Fruit fly (Drosophila melanogaster): ENCODE measurements around the gene oaf.

oaf gene

DNA sequence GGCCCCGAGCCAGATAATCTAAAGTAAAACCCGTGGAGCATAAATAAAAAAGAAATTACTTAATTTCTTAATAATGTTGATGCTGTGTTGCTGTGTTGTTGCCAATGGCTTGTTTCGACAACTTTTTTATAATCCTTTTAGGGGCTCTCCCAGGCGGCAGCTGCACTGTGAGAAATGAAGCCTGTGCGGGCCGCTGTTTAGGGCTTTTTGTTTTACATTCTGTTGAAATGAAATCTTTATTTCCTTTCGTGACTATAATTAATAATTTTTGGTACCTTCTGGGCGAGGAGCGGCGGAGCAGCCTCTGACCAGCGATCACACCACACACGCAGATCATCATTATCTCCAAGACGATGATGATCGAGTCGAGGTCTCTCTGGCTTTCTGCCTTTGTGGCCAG, 22.2 kb upstream of the oaf start:
- TF ChIP-seq Pif1A (GFP tag; optimal IDR thresholded peaks at IDR 0.05) = no peak
- TF ChIP-seq CG13204 (GFP tag; optimal IDR thresholded peaks at IDR 0.05) = no peak
- no peak for TF ChIP-seq fd96Ca (GFP tag; IDR thresholded peaks at IDR 0.05)
- no peak for TF ChIP-seq gl (tag; optimal IDR thresholded peaks at IDR 0.05)
- TF ChIP-seq CG17806 (tag; optimal IDR thresholded peaks at IDR 0.05) = no peak
- no peak for TF ChIP-seq CG14655 (GFP tag; optimal IDR thresholded peaks at IDR 0.05)
- no peak for TF ChIP-seq CG34367 (tag; optimal IDR thresholded peaks at IDR 0.05)
- no peak for TF ChIP-seq CG8301 (tag; optimal IDR thresholded peaks at IDR 0.05)
- no peak for TF ChIP-seq rn (GFP tag; IDR thresholded peaks at IDR 0.05)
- TF ChIP-seq Ets98B (GFP tag; IDR thresholded peaks at IDR 0.05) = no peak
- TF ChIP-seq CG8159 (tag; optimal IDR thresholded peaks at IDR 0.05) = no peak
- no peak for TF ChIP-seq CG32121 (GFP tag; IDR thresholded peaks at IDR 0.05)

DNA sequence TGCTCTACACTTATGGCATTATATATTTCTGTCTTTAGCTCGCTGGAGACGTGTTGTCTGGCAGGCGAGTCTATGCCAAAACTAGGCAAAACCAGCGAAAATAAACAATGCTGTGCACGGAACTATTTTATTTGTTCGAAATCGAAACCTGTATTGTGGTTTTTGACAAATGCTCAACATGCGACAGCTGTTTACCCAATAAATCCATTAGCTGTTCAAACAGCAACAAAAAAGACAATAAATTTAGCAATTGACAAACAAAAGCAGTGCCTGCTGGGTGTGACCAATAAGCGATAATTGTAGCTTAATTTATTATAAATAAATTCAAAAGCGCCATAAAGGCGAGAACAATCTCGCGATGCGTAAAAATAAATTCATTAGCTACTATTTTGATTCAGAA, 20.0 kb upstream of the oaf start:
- TF ChIP-seq Snoo (tag; optimal IDR thresholded peaks at IDR 0.05) = no peak
- no peak for TF ChIP-seq CG4496 (GFP tag; IDR thresholded peaks at IDR 0.05)
- TF ChIP-seq rn (GFP tag; IDR thresholded peaks at IDR 0.05) = no peak
- TF ChIP-seq fd96Ca (GFP tag; IDR thresholded peaks at IDR 0.05) = no peak
- TF ChIP-seq CG14655 (GFP tag; optimal IDR thresholded peaks at IDR 0.05) = no peak
- TF ChIP-seq CG34367 (tag; optimal IDR thresholded peaks at IDR 0.05) = no peak
- no peak for TF ChIP-seq CG13204 (GFP tag; optimal IDR thresholded peaks at IDR 0.05)
- TF ChIP-seq Pif1A (GFP tag; optimal IDR thresholded peaks at IDR 0.05) = no peak
- no peak for TF ChIP-seq D1 (tag; optimal IDR thresholded peaks at IDR 0.05)
- no peak for TF ChIP-seq CG8301 (tag; optimal IDR thresholded peaks at IDR 0.05)
- TF ChIP-seq CG8159 (tag; optimal IDR thresholded peaks at IDR 0.05) = no peak
- TF ChIP-seq CG32121 (GFP tag; IDR thresholded peaks at IDR 0.05) = no peak
- no peak for TF ChIP-seq CG12605 (GFP tag; IDR thresholded peaks at IDR 0.05)
- TF ChIP-seq CG15710 (tag; optimal IDR thresholded peaks at IDR 0.05) = no peak

DNA sequence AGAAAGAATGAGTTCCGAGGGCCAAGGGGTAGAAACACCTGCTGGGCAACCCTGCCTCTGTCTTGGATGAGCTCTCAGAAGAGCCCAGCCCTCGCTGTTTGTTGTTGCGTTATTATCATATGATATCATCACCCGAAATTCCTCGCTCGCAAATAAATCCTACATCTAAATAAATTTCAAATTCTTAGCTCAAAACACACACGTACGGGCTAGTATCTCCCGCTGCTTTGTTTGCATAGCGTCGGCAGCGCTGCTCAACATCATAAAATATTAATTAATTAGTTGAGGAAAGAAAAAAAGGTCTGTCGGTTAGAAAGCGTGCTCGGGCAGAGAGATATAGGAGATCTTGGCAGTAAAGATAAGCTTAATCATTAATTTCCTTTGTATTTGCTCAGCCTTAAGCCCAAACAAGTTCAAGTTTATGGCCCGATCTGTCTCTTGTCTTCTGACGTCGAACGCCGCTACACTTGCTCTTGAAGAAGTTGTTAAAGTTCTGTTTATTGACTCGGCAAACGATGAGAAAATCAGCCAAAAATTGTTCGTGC, 18.8 kb upstream of the oaf start:
- TF ChIP-seq CG17806 (tag; optimal IDR thresholded peaks at IDR 0.05) (no peak), Ets98B (GFP tag; IDR thresholded peaks at IDR 0.05) (no peak), Pif1B (GFP tag; optimal IDR thresholded peaks at IDR 0.05) (no peak), Pif1A (GFP tag; optimal IDR thresholded peaks at IDR 0.05) (no peak), D1 (tag; optimal IDR thresholded peaks at IDR 0.05) (no peak), rn (GFP tag; IDR thresholded peaks at IDR 0.05) (no peak), EcR (GFP tag; optimal IDR thresholded peaks at IDR 0.05) (no peak), CG8301 (tag; optimal IDR thresholded peaks at IDR 0.05) (no peak), CG12605 (GFP tag; IDR thresholded peaks at IDR 0.05) (no peak), CG13204 (GFP tag; optimal IDR thresholded peaks at IDR 0.05) (no peak), Snoo (tag; optimal IDR thresholded peaks at IDR 0.05) (no peak), CG9948 (tag; optimal IDR thresholded peaks at IDR 0.05) (no peak), CG8159 (tag; optimal IDR thresholded peaks at IDR 0.05) (no peak), fd96Ca (GFP tag; IDR thresholded peaks at IDR 0.05) (no peak), CG34367 (tag; optimal IDR thresholded peaks at IDR 0.05) (no peak), gl (tag; optimal IDR thresholded peaks at IDR 0.05) (no peak), CG15710 (tag; optimal IDR thresholded peaks at IDR 0.05) (no peak)

DNA sequence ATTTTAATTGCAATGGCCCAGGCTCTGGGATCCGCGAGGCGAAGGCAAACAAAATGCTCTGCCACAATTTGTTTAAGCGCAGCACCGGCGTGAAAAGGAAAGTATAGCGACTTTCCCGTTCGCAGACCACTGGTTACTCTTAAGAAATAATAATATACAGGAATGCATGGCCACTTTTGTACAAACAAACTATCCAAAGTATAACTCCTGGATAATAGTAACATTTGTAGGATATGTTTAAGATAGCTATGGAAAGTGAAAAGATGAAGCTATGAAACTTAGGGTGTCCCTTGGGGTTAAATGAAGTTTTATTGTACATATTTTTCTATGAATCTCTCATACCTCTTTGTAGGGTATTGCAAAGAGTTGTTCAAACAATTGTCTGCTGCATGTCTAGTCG, 14.4 kb upstream of the oaf start:
- TF ChIP-seq CG15710 (tag; optimal IDR thresholded peaks at IDR 0.05) = no peak
- no peak for TF ChIP-seq Pif1A (GFP tag; optimal IDR thresholded peaks at IDR 0.05)
- no peak for TF ChIP-seq Pif1B (GFP tag; optimal IDR thresholded peaks at IDR 0.05)
- 0 out of 3 replicates have a peak, but pooled peaks have one; percentile 35 for TF ChIP-seq fd96Ca (GFP tag; IDR thresholded peaks at IDR 0.05)
- TF ChIP-seq rn (GFP tag; IDR thresholded peaks at IDR 0.05) = 0 out of 2 replicates have a peak, but pooled peaks have one; percentile 16
- TF ChIP-seq CG8159 (tag; optimal IDR thresholded peaks at IDR 0.05) = no peak
- TF ChIP-seq CG8301 (tag; optimal IDR thresholded peaks at IDR 0.05) = peak; percentile 57
- TF ChIP-seq Ets98B (GFP tag; IDR thresholded peaks at IDR 0.05) = peak; percentile 51
- TF ChIP-seq CG4496 (GFP tag; IDR thresholded peaks at IDR 0.05) = peak; percentile 59; the same call in 1 of the 3 replicates
- TF ChIP-seq CG14655 (GFP tag; optimal IDR thresholded peaks at IDR 0.05) = peak; percentile 58
- TF ChIP-seq CG32121 (GFP tag; IDR thresholded peaks at IDR 0.05) = peak; percentile 79

DNA sequence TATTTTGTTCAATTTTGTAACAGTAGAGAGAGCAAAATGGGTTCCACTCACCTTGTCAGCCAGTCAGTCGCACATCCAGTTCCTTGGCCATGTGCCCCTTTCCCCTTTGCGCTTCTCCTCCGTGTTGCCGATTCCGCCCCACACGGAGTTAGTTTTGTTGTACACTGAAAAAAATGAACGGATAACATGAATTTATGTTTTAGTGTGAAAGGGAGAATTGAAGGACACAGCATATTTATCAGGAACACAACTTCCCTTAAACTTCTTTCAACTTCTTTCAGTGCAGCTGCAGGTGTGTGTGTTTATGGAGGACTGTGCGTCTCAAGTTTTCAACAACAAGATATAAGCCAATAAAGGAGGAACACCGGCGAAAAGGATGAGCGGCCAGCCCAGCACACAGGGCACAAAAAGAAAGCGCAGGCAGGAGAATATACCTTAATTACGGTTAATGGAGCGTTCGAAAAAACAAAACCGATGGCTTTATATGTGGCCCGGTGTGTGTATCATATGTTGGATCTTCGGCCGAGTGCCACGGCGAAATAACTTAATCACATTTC, 11.5 kb upstream of the oaf start:
- TF ChIP-seq rn (GFP tag; IDR thresholded peaks at IDR 0.05) (0 out of 2 replicates have a peak, but pooled peaks have one; percentile 4), Pif1B (GFP tag; optimal IDR thresholded peaks at IDR 0.05) (peak; percentile 66), CG8301 (tag; optimal IDR thresholded peaks at IDR 0.05) (no peak), D1 (tag; optimal IDR thresholded peaks at IDR 0.05) (no peak), EcR (GFP tag; optimal IDR thresholded peaks at IDR 0.05) (no peak), CG14655 (GFP tag; optimal IDR thresholded peaks at IDR 0.05) (peak; percentile 6), CG13204 (GFP tag; optimal IDR thresholded peaks at IDR 0.05) (peak; percentile 17), CG4496 (GFP tag; IDR thresholded peaks at IDR 0.05) (0 out of 3 replicates have a peak, but pooled peaks have one; percentile 44), CG9948 (tag; optimal IDR thresholded peaks at IDR 0.05) (peak; percentile 57), CG10348 (GFP tag; IDR thresholded peaks at IDR 0.05) (no peak), CG8159 (tag; optimal IDR thresholded peaks at IDR 0.05) (peak; percentile 77), CG17806 (tag; optimal IDR thresholded peaks at IDR 0.05) (peak; percentile 63), Ets98B (GFP tag; IDR thresholded peaks at IDR 0.05) (no peak), CG32121 (GFP tag; IDR thresholded peaks at IDR 0.05) (no peak), CG12605 (GFP tag; IDR thresholded peaks at IDR 0.05) (no peak), fd96Ca (GFP tag; IDR thresholded peaks at IDR 0.05) (no peak), CG15710 (tag; optimal IDR thresholded peaks at IDR 0.05) (peak; percentile 81), CG34367 (tag; optimal IDR thresholded peaks at IDR 0.05) (peak; percentile 54), Snoo (tag; optimal IDR thresholded peaks at IDR 0.05) (peak; percentile 48), Pif1A (GFP tag; optimal IDR thresholded peaks at IDR 0.05) (peak; percentile 55), gl (tag; optimal IDR thresholded peaks at IDR 0.05) (peak; percentile 48)

Measured in whole organism, pupa.